Worm (Caenorhabditis elegans): ENCODE measurements around the gene Y69E1A.3.

The Y69E1A.3 gene

DNA sequence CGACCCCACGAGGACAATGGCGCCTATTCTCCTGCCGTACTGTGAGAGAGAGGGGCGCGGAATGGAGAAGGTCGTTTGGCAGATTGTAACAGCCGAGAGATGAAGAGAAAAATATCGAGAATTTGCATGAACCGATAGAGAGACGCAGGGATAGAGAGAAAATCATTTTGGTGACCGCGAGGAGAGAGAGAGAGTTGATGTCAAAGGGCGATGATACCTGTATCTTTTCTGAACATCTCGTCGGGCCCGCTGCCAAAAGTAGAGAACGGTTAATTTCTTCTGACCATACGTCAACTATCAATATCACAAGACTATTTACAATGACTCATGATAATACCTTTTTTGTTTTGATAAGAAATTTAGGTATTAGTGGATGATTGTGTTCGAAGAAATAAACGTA, 23.9 kb downstream of the Y69E1A.3 start:
- no peak for TF ChIP-seq snpc-4 (tag; optimal IDR thresholded peaks at IDR 0.05)
- TF ChIP-seq alr-1 (tag; optimal IDR thresholded peaks at IDR 0.05), result no peak
- TF ChIP-seq fos-1 (tag; optimal IDR thresholded peaks at IDR 0.05), result peak; percentile 54
- peak in 1 of 2 experiments; percentile 14 for TF ChIP-seq mdl-1 (tag; optimal IDR thresholded peaks at IDR 0.05)
- TF ChIP-seq nhr-21 (tag; optimal IDR thresholded peaks at IDR 0.05), result peak; percentile 75
- no peak for TF ChIP-seq dmd-4 (tag; optimal IDR thresholded peaks at IDR 0.05)
- peak; percentile 59 for TF ChIP-seq nhr-6 (tag; optimal IDR thresholded peaks at IDR 0.05)
- TF ChIP-seq nhr-77 (tag; optimal IDR thresholded peaks at IDR 0.05), result no peak
- no peak for TF ChIP-seq unc-62 (GFP tag; optimal IDR thresholded peaks at IDR 0.05)
- TF ChIP-seq R02D3.7 (tag; optimal IDR thresholded peaks at IDR 0.05), result no peak
- no peak for TF ChIP-seq nhr-11 (tag; optimal IDR thresholded peaks at IDR 0.05)
- peak; percentile 88 for TF ChIP-seq sma-9 (GFP tag; optimal IDR thresholded peaks at IDR 0.05)
- no peak for TF ChIP-seq sma-9 (tag; optimal IDR thresholded peaks at IDR 0.05)
- TF ChIP-seq peb-1 (tag; optimal IDR thresholded peaks at IDR 0.05), result no peak
- peak; percentile 87 for TF ChIP-seq nhr-25 (tag; optimal IDR thresholded peaks at IDR 0.05)
- TF ChIP-seq ceh-82 (tag; optimal IDR thresholded peaks at IDR 0.05), result no peak
- TF ChIP-seq egl-27 (tag; optimal IDR thresholded peaks at IDR 0.05), result peak; percentile 46
- no peak for TF ChIP-seq nhr-23 (tag; optimal IDR thresholded peaks at IDR 0.05)
- TF ChIP-seq sma-3 (GFP tag; optimal IDR thresholded peaks at IDR 0.05), result peak; percentile 91
- no peak for TF ChIP-seq mbf-1 (tag; optimal IDR thresholded peaks at IDR 0.05)
- TF ChIP-seq sem-4 (tag; optimal IDR thresholded peaks at IDR 0.05), result no peak
- TF ChIP-seq lin-39 (tag; optimal IDR thresholded peaks at IDR 0.05), result no peak
- TF ChIP-seq lsy-2 (tag; optimal IDR thresholded peaks at IDR 0.05), result peak in 1 of 2 experiments; percentile 50
- peak; percentile 48 for TF ChIP-seq crh-2 (tag; optimal IDR thresholded peaks at IDR 0.05)
- TF ChIP-seq nhr-10 (tag; optimal IDR thresholded peaks at IDR 0.05), result no peak
- TF ChIP-seq unc-39 (tag; optimal IDR thresholded peaks at IDR 0.05), result no peak
- TF ChIP-seq gmeb-1 (tag; optimal IDR thresholded peaks at IDR 0.05), result peak; percentile 33
- no peak for TF ChIP-seq ztf-11 (tag; optimal IDR thresholded peaks at IDR 0.05)
- no peak for TF ChIP-seq ceh-16 (tag; optimal IDR thresholded peaks at IDR 0.05)
- peak; percentile 35 for TF ChIP-seq Y55F3AM.14 (GFP tag; optimal IDR thresholded peaks at IDR 0.05)
- no peak for TF ChIP-seq elt-3 (tag; optimal IDR thresholded peaks at IDR 0.05)
- no peak for TF ChIP-seq ZK546.5 (tag; optimal IDR thresholded peaks at IDR 0.05)
- TF ChIP-seq C34F6.9 (tag; optimal IDR thresholded peaks at IDR 0.05), result no peak
- no peak for TF ChIP-seq unc-55 (GFP tag; optimal IDR thresholded peaks at IDR 0.05)
- no peak for TF ChIP-seq skn-1 (tag; optimal IDR thresholded peaks at IDR 0.05)
- TF ChIP-seq mab-5 (tag; optimal IDR thresholded peaks at IDR 0.05), result no peak
- TF ChIP-seq nhr-129 (tag; optimal IDR thresholded peaks at IDR 0.05), result peak; percentile 50
- no peak for TF ChIP-seq aly-2 (tag; optimal IDR thresholded peaks at IDR 0.05)
- no peak for TF ChIP-seq nhr-237 (tag; optimal IDR thresholded peaks at IDR 0.05)
- TF ChIP-seq ztf-1 (GFP tag; conservative IDR thresholded peaks at IDR 0.05), result no peak
- TF ChIP-seq lin-13 (GFP tag; optimal IDR thresholded peaks at IDR 0.05), result no peak
- no peak for TF ChIP-seq lin-11 (tag; optimal IDR thresholded peaks at IDR 0.05)
- TF ChIP-seq ama-1 (optimal IDR thresholded peaks at IDR 0.05), result no peak
- TF ChIP-seq nhr-12 (tag; optimal IDR thresholded peaks at IDR 0.05), result no peak
- TF ChIP-seq ztf-4 (tag; optimal IDR thresholded peaks at IDR 0.05), result no peak
- no peak for TF ChIP-seq elt-1 (tag; optimal IDR thresholded peaks at IDR 0.05)
- TF ChIP-seq blmp-1 (tag; optimal IDR thresholded peaks at IDR 0.05; ENCODE audit: insufficient read depth), result peak; percentile 85
- no peak for TF ChIP-seq zag-1 (tag; optimal IDR thresholded peaks at IDR 0.05)
- peak; percentile 21 for TF ChIP-seq F13H6.1 (tag; optimal IDR thresholded peaks at IDR 0.05)
